Worm (Caenorhabditis elegans): Measurements from ENCODE around the gene C02F4.5.

Gene C02F4.5

ce11 chrIV:10530648-10531047 is 6.7 kb upstream of the C02F4.5 start, which contains the start of gene T07G12.2:
Gene T07G12.2 (plus strand): TSS chrIV:10530709.
- TF ChIP-seq tag-97 (GFP tag; IDR thresholded peaks at IDR 0.05) (no peak), pha-4 (GFP tag; IDR thresholded peaks at IDR 0.05) (no peak), pha-4 (tag; optimal IDR thresholded peaks at IDR 0.05) (no peak), aha-1 (tag) (peak; percentile 95), dpl-1 (GFP tag; optimal IDR thresholded peaks at IDR 0.05) (no peak), rbr-2 (tag; optimal IDR thresholded peaks at IDR 0.05) (no peak), F26F4.8 (GFP tag; conservative IDR thresholded peaks at IDR 0.05) (no peak), ceh-62 (tag; optimal IDR thresholded peaks at IDR 0.05) (no peak)

DNA sequence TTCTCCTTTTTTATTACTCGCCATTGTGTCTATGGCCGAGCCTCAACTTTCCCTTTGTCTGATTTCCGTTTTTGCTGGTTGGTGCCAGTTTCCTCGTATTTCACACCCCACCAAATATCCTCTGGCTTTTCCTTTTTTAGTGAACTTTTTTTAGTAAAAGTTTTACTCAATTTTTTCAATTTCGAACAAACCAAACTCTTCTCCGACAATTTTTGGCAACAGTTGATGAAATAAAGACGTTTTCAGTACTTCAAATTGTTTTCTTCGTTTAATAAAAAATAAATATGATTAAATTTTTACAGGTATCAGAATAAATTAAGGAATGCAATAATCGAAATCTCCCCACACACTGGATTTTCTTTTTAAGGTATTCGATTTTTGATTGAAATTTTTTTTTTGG is 2.8 kb downstream of the C02F4.5 start, which contains the start of gene cal-4:
cal-4 (plus strand) TSS at position 301 of the 400 bp plus-strand sequence.
- no peak for TF ChIP-seq spr-3 (GFP tag; optimal IDR thresholded peaks at IDR 0.05)
- TF ChIP-seq aha-1 (tag), result peak; percentile 57
- no peak for TF ChIP-seq aly-2 (tag; optimal IDR thresholded peaks at IDR 0.05)

DNA sequence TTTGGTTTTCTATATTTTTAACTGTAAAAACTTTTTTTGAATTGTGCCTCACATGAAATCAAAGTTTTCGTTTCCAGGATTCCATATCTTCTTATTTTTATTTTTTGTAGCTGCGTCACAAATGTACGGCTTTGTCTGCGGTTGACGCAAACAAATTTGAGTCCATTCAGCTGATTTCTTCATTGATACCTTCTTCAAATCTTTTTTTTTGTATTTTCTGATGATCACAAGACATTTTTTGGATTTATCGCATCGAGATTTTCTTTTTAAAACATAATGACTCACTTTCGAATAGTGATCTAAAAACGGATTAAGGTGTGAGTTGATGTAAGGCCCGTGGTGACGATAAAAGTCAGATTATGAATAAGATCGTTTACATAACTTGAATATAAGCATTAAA is 5.3 kb downstream of the C02F4.5 start:
- TF ChIP-seq fos-1 (tag; optimal IDR thresholded peaks at IDR 0.05) (no peak), Y105C5A.15 (GFP tag; IDR thresholded peaks at IDR 0.05) (no peak), dmd-9 (GFP tag; IDR thresholded peaks at IDR 0.05) (no peak), Y75B8A.6 (GFP tag; IDR thresholded peaks at IDR 0.05) (no peak), zip-2 (tag; optimal IDR thresholded peaks at IDR 0.05) (no peak), spr-3 (GFP tag; optimal IDR thresholded peaks at IDR 0.05) (no peak), hlh-30 (tag; optimal IDR thresholded peaks at IDR 0.05; ENCODE audit: insufficient read depth) (no peak), Y5F2A.4 (GFP tag; optimal IDR thresholded peaks at IDR 0.05) (no peak)

DNA sequence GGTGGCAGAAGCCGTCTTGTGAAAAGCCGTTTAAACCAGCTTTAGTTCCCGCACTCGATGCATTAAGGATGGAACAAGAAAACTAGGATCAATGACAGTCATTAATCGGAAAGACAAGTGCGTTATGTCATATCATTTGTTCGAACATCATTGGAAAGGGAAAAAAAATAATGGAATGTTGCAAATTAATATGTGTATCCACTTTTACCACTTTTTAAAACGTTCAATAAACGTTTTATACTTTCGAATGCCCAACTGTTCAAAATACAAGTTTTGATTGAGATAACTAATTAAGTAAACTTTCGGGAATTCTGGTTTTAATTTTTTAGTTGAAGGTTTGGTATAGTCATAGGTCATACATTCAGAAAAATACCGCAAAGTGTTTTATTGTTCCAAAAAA is 8.8 kb downstream of the C02F4.5 start, which contains the start of gene C02F4.4:
C02F4.4 (minus strand) TSS at position 101 of the 400 bp plus-strand sequence.
- TF ChIP-seq lin-15B (tag; optimal IDR thresholded peaks at IDR 0.05) (no peak), nhr-102 (tag; optimal IDR thresholded peaks at IDR 0.05) (no peak), nhr-77 (tag; optimal IDR thresholded peaks at IDR 0.05) (no peak), nhr-48 (tag; optimal IDR thresholded peaks at IDR 0.05) (no peak), pha-4 (GFP tag; IDR thresholded peaks at IDR 0.05) (no peak), pha-4 (tag; optimal IDR thresholded peaks at IDR 0.05) (no peak), tra-1 (GFP tag; IDR thresholded peaks at IDR 0.05) (no peak), F49E8.2 (tag; optimal IDR thresholded peaks at IDR 0.05; ENCODE audit: borderline replicate concordance) (no peak), ceh-20 (GFP tag; IDR thresholded peaks at IDR 0.05) (no peak), ceh-44 (GFP tag; IDR thresholded peaks at IDR 0.05) (no peak), dpl-1 (GFP tag; optimal IDR thresholded peaks at IDR 0.05) (no peak)

DNA sequence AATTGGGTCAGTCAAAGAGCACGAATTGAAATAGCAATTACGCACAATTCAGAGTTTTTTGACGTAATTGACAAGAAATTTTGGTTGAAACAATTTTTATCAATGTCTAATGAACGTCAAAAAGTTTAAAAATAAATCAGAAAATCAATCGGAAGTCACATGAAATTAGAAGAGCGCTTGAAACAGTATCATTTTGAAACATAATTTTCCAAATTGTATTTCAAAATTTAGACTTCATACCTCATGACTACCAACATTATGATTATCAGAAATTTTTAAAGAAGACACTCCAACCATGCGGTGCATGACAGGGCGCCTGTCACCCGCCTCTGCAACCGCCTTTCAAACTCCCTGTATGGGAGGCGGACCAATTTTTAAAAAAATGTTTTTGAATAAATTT is 10.7 kb downstream of the C02F4.5 start:
- TF ChIP-seq Y5F2A.4 (GFP tag; optimal IDR thresholded peaks at IDR 0.05) (no peak), dmd-6 (GFP tag; IDR thresholded peaks at IDR 0.05) (no peak; the same call in 1 of the 2 replicates), pqm-1 (tag; optimal IDR thresholded peaks at IDR 0.05) (peak; percentile 3), hmg-1.1 (GFP tag; IDR thresholded peaks at IDR 0.05) (no peak), ZK337.2 (GFP tag; IDR thresholded peaks at IDR 0.05) (no peak), F49E8.2 (tag; optimal IDR thresholded peaks at IDR 0.05; ENCODE audit: borderline replicate concordance) (no peak), lin-1 (GFP tag; IDR thresholded peaks at IDR 0.05) (no peak), ceh-44 (GFP tag; IDR thresholded peaks at IDR 0.05) (no peak), hlh-11 (tag; optimal IDR thresholded peaks at IDR 0.05) (peak; percentile 54), nhr-102 (tag; optimal IDR thresholded peaks at IDR 0.05) (no peak), duxl-1 (tag; optimal IDR thresholded peaks at IDR 0.05; ENCODE audit: poor library complexity) (no peak), ces-1 (GFP tag; optimal IDR thresholded peaks at IDR 0.05) (no peak), T20F7.1 (GFP tag; optimal IDR thresholded peaks at IDR 0.05) (no peak), saeg-2 (GFP tag; IDR thresholded peaks at IDR 0.05) (no peak), rbr-2 (tag; optimal IDR thresholded peaks at IDR 0.05) (no peak), zip-11 (GFP tag; IDR thresholded peaks at IDR 0.05) (no peak), spr-3 (GFP tag; optimal IDR thresholded peaks at IDR 0.05) (no peak), F10B5.3 (tag; optimal IDR thresholded peaks at IDR 0.05) (no peak), lir-3 (tag; optimal IDR thresholded peaks at IDR 0.05) (no peak), set-16 (GFP tag; IDR thresholded peaks at IDR 0.05) (no peak), daf-12 (tag; optimal IDR thresholded peaks at IDR 0.05) (no peak), nhr-11 (tag; optimal IDR thresholded peaks at IDR 0.05) (no peak), mdt-29 (GFP tag; IDR thresholded peaks at IDR 0.05) (no peak), hif-1 (tag; optimal IDR thresholded peaks at IDR 0.05) (peak in 1 of 2 experiments; percentile 10), dve-1 (tag; optimal IDR thresholded peaks at IDR 0.05; ENCODE audit: insufficient read depth) (peak; percentile 59)
